Worm (Caenorhabditis elegans) whole organism, L4/young adult: ENCODE data around the gene lab-2.

Source experiments
- W03F9.2 ChIP-seq: fragments of 150-350 bp; optimal IDR thresholded peaks from 2 replicates; lab custom pipeline; 2014; ENCODE audit warnings: missing biosample characterization, missing genetic modification characterization
- dao-5 ChIP-seq: sonication (generic microtip); optimal IDR thresholded peaks from 2 replicates; lab custom pipeline; 2016; ENCODE audit warnings: missing genotype, missing genetic modification characterization, moderate library complexity, missing compliant biosample characterization
- him-1 ChIP-seq: sonication (generic microtip); optimal IDR thresholded peaks from 2 replicates; lab custom pipeline; 2016; ENCODE audit warnings: missing genotype, missing genetic modification reagents, missing genetic modification characterization, missing compliant biosample characterization

DNA sequence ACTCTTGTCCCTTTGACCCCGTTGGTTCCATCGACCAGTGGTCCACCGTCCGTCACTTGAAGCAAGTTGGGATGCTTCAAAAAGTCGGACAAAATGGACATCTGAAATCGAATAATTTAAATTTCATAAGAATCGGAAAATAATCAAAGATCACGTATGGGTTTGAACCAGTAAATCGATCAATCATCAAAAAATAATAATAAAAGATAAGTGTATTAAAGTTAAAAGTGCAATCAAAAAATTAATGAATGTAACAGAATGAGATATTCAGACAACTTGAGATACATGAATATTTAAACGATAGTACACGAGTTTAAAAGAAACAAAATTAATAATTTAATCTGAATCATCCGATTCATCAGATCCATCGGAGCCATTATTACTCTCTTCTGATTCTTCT is 49.5 kb upstream of the lab-2 start, which contains the start of gene T20B12.7:
- TF ChIP-seq dao-5 (tag; lab: Kevin White, UChicago) (no peak), him-1 (no peak), W03F9.2 (tag; lab: Kevin White, UChicago) (no peak)
